Fruit fly (Drosophila melanogaster) whole organism, embryonic: ENCODE data around the gene CG5262.
A peak's percentile ranks its signal among the peaks of the same experiment; 100 is the strongest.

Source experiments
- B-H2 ChIP-seq: fragments of 200-800 bp; sonication (Bioruptor generic); optimal IDR thresholded peaks from 2 replicates; lab custom pipeline; 2018; ENCODE audit warnings: missing biosample characterization, mild to moderate bottlenecking, missing genetic modification characterization
- Bgb ChIP-seq: fragments of 200-800 bp; sonication (Bioruptor generic); IDR thresholded peaks from 2 replicates; pipeline ENCODE4 v1.3.6; 2022; ENCODE audit warnings: missing biosample characterization, missing genetic modification characterization; ENCODE audit not compliant: partially characterized antibody
- CG10431 ChIP-seq: fragments of 200-800 bp; sonication (Bioruptor generic); optimal IDR thresholded peaks from 3 replicates; lab custom pipeline; 2018; ENCODE audit warnings: missing biosample characterization, mild to moderate bottlenecking, missing genetic modification characterization
- CG11398 ChIP-seq: fragments of 200-800 bp; sonication (Bioruptor generic); optimal IDR thresholded peaks from 2 replicates; lab custom pipeline; 2016; ENCODE audit warnings: missing biosample characterization, missing genetic modification characterization
- CG14014 ChIP-seq: fragments of 200-800 bp; sonication (Bioruptor generic); IDR thresholded peaks from 2 replicates; pipeline ENCODE4 v1.3.6; 2022; ENCODE audit warnings: missing biosample characterization, missing genetic modification characterization
- CG14667 ChIP-seq: fragments of 200-800 bp; sonication (Bioruptor generic); IDR thresholded peaks from 2 replicates; pipeline ENCODE4 v1.3.6; 2022; ENCODE audit warnings: missing biosample characterization, missing genetic modification characterization
- CG15011 ChIP-seq: fragments of 200-800 bp; sonication (Bioruptor generic); optimal IDR thresholded peaks from 3 replicates; lab custom pipeline; 2018; ENCODE audit warnings: missing biosample characterization, mild to moderate bottlenecking, missing genetic modification characterization
- CG15073 ChIP-seq: fragments of 200-800 bp; sonication (Bioruptor generic); optimal IDR thresholded peaks from 2 replicates; lab custom pipeline; 2016; ENCODE audit warnings: missing biosample characterization, missing genetic modification characterization
- CG16815 ChIP-seq: fragments of 200-800 bp; sonication (Bioruptor generic); optimal IDR thresholded peaks from 3 replicates; lab custom pipeline; 2017; ENCODE audit warnings: missing biosample characterization, mild to moderate bottlenecking, missing genetic modification characterization
- CG17359 ChIP-seq: fragments of 200-800 bp; sonication (Bioruptor generic); optimal IDR thresholded peaks from 3 replicates; lab custom pipeline; 2018; ENCODE audit warnings: missing biosample characterization, mild to moderate bottlenecking, missing genetic modification characterization, moderate library complexity
- CG17912 ChIP-seq: fragments of 200-800 bp; sonication (Bioruptor generic); optimal IDR thresholded peaks from 2 replicates; lab custom pipeline; 2018; ENCODE audit warnings: missing biosample characterization, mild to moderate bottlenecking, missing genetic modification characterization
- CG6683 ChIP-seq: fragments of 200-800 bp; sonication (Bioruptor generic); optimal IDR thresholded peaks from 2 replicates; lab custom pipeline; 2017; ENCODE audit warnings: missing biosample characterization, mild to moderate bottlenecking, missing genetic modification characterization, missing genetic modification reagents
- CG7556 ChIP-seq: fragments of 200-800 bp; sonication (Bioruptor generic); optimal IDR thresholded peaks from 2 replicates; lab custom pipeline; 2017; ENCODE audit warnings: missing biosample characterization, mild to moderate bottlenecking, missing genetic modification characterization
- CG7963 ChIP-seq: fragments of 200-800 bp; sonication (Bioruptor generic); IDR thresholded peaks from 3 replicates; pipeline ENCODE4 v1.3.6; 2022; ENCODE audit warnings: missing biosample characterization, missing genetic modification characterization; ENCODE audit not compliant: partially characterized antibody
- CG8944 ChIP-seq: fragments of 200-800 bp; sonication (Bioruptor generic); optimal IDR thresholded peaks from 3 replicates; lab custom pipeline; 2016; ENCODE audit warnings: missing biosample characterization, missing genetic modification characterization
- CG9215 ChIP-seq: fragments of 200-800 bp; sonication (Bioruptor generic); IDR thresholded peaks from 2 replicates; pipeline ENCODE4 v1.3.6; 2022; ENCODE audit warnings: missing biosample characterization, missing genetic modification characterization
- D ChIP-seq, 2 experiments: fragments of 200-800 bp in 1 of 2; fragments of >200 bp in 1 of 2; sonication (Bioruptor generic) in 1 of 2; optimal IDR thresholded peaks; 2 replicates in 1 of 2; 3 replicates in 1 of 2; lab custom pipeline; 2017; ENCODE audit warnings: mild to moderate bottlenecking in 1 of 2, missing biosample characterization in 1 of 2, missing genetic modification characterization in 1 of 2, missing genetic modification reagents in 1 of 2
- Doc2 ChIP-seq: fragments of 200-800 bp; sonication (Bioruptor generic); IDR thresholded peaks from 2 replicates; pipeline ENCODE4 v1.3.6; 2022; ENCODE audit warnings: missing biosample characterization, missing genetic modification characterization
- Doc3 ChIP-seq: fragments of 200-800 bp; sonication (Bioruptor generic); IDR thresholded peaks from 3 replicates; pipeline ENCODE4 v1.3.6; 2022; ENCODE audit warnings: missing biosample characterization, missing genetic modification characterization; ENCODE audit not compliant: partially characterized antibody
- Ets65A ChIP-seq: fragments of 200-800 bp; sonication (Bioruptor generic); peaks from one replicate; lab custom pipeline; 2016; ENCODE audit warnings: missing biosample characterization, missing genetic modification characterization
- Hr39 ChIP-seq: fragments of >200 bp; optimal IDR thresholded peaks from 2 replicates; lab custom pipeline; 2017
- Hr78 ChIP-seq, 2 experiments: fragments of 200-800 bp in 1 of 2; fragments of >200 bp in 1 of 2; sonication (Bioruptor generic) in 1 of 2; optimal IDR thresholded peaks; 2 replicates each; lab custom pipeline; 2017 to 2019; ENCODE audit warnings: missing biosample characterization in 2 of 2, missing genetic modification characterization in 2 of 2, mild to moderate bottlenecking in 1 of 2, moderate library complexity in 1 of 2
- Lpt ChIP-seq: fragments of >200 bp; optimal IDR thresholded peaks from 2 replicates; lab custom pipeline; 2018; ENCODE audit warnings: missing biosample characterization, missing genetic modification characterization
- NC2β ChIP-seq: fragments of 200-800 bp; sonication (Bioruptor generic); optimal IDR thresholded peaks from 2 replicates; lab custom pipeline; 2016; ENCODE audit warnings: missing biosample characterization, missing genetic modification characterization
- NK7.1 ChIP-seq: fragments of 200-800 bp; sonication (Bioruptor generic); optimal IDR thresholded peaks from 3 replicates; lab custom pipeline; 2016; ENCODE audit warnings: missing biosample characterization, missing genetic modification characterization
- Nf-YB ChIP-seq: fragments of 200-800 bp; sonication (Bioruptor generic); optimal IDR thresholded peaks from 3 replicates; lab custom pipeline; 2019; ENCODE audit warnings: missing biosample characterization, mild to moderate bottlenecking, missing genetic modification characterization, moderate library complexity
- Pdp1 ChIP-seq, 2 experiments: fragments of 200-800 bp; sonication (Bioruptor generic); optimal IDR thresholded peaks; 3 replicates each; lab custom pipeline; 2016; ENCODE audit warnings: missing biosample characterization in 2 of 2, missing genetic modification characterization in 2 of 2, mild to moderate bottlenecking in 1 of 2, moderate library complexity in 1 of 2
- Rx ChIP-seq: fragments of 200-800 bp; sonication (Bioruptor generic); IDR thresholded peaks from 2 replicates; pipeline ENCODE4 v1.3.6; 2022; ENCODE audit warnings: missing biosample characterization, missing genetic modification characterization
- Sry-δ ChIP-seq: fragments of 200-800 bp; sonication (Bioruptor generic); optimal IDR thresholded peaks from 2 replicates; lab custom pipeline; 2016; ENCODE audit warnings: missing biosample characterization, missing genetic modification characterization
- Stat92E ChIP-seq, 3 experiments: fragments of >200 bp in 2 of 3; fragments of 200-800 bp in 1 of 3; sonication (Bioruptor generic) in 1 of 3; optimal IDR thresholded peaks; 2 replicates each; lab custom pipeline; 2017 to 2019; ENCODE audit warnings: missing biosample characterization in 3 of 3, missing genetic modification characterization in 3 of 3, mild to moderate bottlenecking in 1 of 3, moderate library complexity in 1 of 3
- Tbp ChIP-seq: fragments of >200 bp; optimal IDR thresholded peaks from 2 replicates; lab custom pipeline; 2018; ENCODE audit warnings: missing biosample characterization, missing genetic modification characterization
- ap ChIP-seq: fragments of 200-800 bp; sonication (Bioruptor generic); IDR thresholded peaks from 2 replicates; pipeline ENCODE4 v1.3.6; 2022; ENCODE audit warnings: missing biosample characterization, missing genetic modification characterization
- ara ChIP-seq: fragments of 200-800 bp; sonication (Bioruptor generic); IDR thresholded peaks from 2 replicates; pipeline ENCODE4 v1.3.6; 2022; ENCODE audit warnings: missing biosample characterization, missing genetic modification characterization
- ash1 ChIP-seq: fragments of 200-800 bp; sonication (Bioruptor generic); optimal IDR thresholded peaks from 2 replicates; lab custom pipeline; 2018; ENCODE audit warnings: missing biosample characterization, mild to moderate bottlenecking, missing genetic modification characterization
- chm ChIP-seq: fragments of 200-800 bp; sonication (Bioruptor generic); IDR thresholded peaks from 2 replicates; pipeline ENCODE4 v1.3.6; 2022; ENCODE audit warnings: missing biosample characterization, missing genetic modification characterization
- ci ChIP-seq: fragments of 200-800 bp; sonication (Bioruptor generic); IDR thresholded peaks from 3 replicates; pipeline ENCODE4 v1.3.6; 2022; ENCODE audit warnings: missing biosample characterization, missing genetic modification characterization
- danr ChIP-seq: fragments of 200-800 bp; sonication (Bioruptor generic); IDR thresholded peaks from 2 replicates; pipeline ENCODE4 v1.3.6; 2022; ENCODE audit warnings: missing biosample characterization, missing genetic modification characterization
- exex ChIP-seq: fragments of 200-800 bp; sonication (Bioruptor generic); optimal IDR thresholded peaks from 4 replicates; lab custom pipeline; 2018; ENCODE audit warnings: missing biosample characterization, mild to moderate bottlenecking, missing genetic modification characterization, moderate library complexity
- fd102C ChIP-seq: fragments of 200-800 bp; sonication (Bioruptor generic); optimal IDR thresholded peaks from 2 replicates; lab custom pipeline; 2018; ENCODE audit warnings: missing biosample characterization, mild to moderate bottlenecking, missing genetic modification characterization, moderate library complexity
- jigr1 ChIP-seq: fragments of 200-800 bp; sonication (Bioruptor generic); IDR thresholded peaks from 3 replicates; pipeline ENCODE4 v1.3.6; 2022; ENCODE audit warnings: missing biosample characterization, missing genetic modification characterization
- jing ChIP-seq: fragments of 200-800 bp; sonication (Bioruptor generic); optimal IDR thresholded peaks from 2 replicates; lab custom pipeline; 2018; ENCODE audit warnings: missing biosample characterization, mild to moderate bottlenecking, missing genetic modification characterization
- kni ChIP-seq: fragments of 200-800 bp; sonication (Bioruptor generic); optimal IDR thresholded peaks from 3 replicates; lab custom pipeline; 2017; ENCODE audit warnings: mild to moderate bottlenecking, missing biosample characterization, missing genetic modification reagents, missing genetic modification characterization
- luna ChIP-seq: fragments of 200-800 bp; sonication (Bioruptor generic); optimal IDR thresholded peaks from 2 replicates; lab custom pipeline; 2016; ENCODE audit warnings: missing biosample characterization, missing genetic modification characterization
- nau ChIP-seq: fragments of 200-800 bp; sonication (Bioruptor generic); optimal IDR thresholded peaks from 3 replicates; lab custom pipeline; 2017; ENCODE audit warnings: missing biosample characterization, mild to moderate bottlenecking, missing genetic modification characterization, missing genetic modification reagents
- salm ChIP-seq: fragments of 200-800 bp; sonication (Bioruptor generic); optimal IDR thresholded peaks from 2 replicates; lab custom pipeline; 2018; ENCODE audit warnings: missing biosample characterization, mild to moderate bottlenecking, missing genetic modification characterization
- scrt ChIP-seq: fragments of 200-800 bp; sonication (Bioruptor generic); optimal IDR thresholded peaks from 2 replicates; lab custom pipeline; 2018; ENCODE audit warnings: missing biosample characterization, mild to moderate bottlenecking, missing genetic modification characterization, moderate library complexity
- sd ChIP-seq: fragments of 200-800 bp; sonication (Bioruptor generic); optimal IDR thresholded peaks from 3 replicates; lab custom pipeline; 2018; ENCODE audit warnings: missing biosample characterization, mild to moderate bottlenecking, missing genetic modification characterization, moderate library complexity
- tio ChIP-seq: fragments of 200-800 bp; sonication (Bioruptor generic); optimal IDR thresholded peaks from 2 replicates; lab custom pipeline; 2017; ENCODE audit warnings: missing biosample characterization, missing genetic modification characterization, inconsistent platforms
- wdn ChIP-seq: fragments of 200-800 bp; sonication (Bioruptor generic); IDR thresholded peaks from 2 replicates; pipeline ENCODE4 v1.3.6; 2022; ENCODE audit warnings: missing biosample characterization, missing genetic modification characterization
- zen ChIP-seq: fragments of 200-800 bp; sonication (Bioruptor generic); optimal IDR thresholded peaks from 3 replicates; lab custom pipeline; 2018; ENCODE audit warnings: missing biosample characterization, mild to moderate bottlenecking, missing genetic modification characterization, moderate library complexity

Gene CG5262

DNA sequence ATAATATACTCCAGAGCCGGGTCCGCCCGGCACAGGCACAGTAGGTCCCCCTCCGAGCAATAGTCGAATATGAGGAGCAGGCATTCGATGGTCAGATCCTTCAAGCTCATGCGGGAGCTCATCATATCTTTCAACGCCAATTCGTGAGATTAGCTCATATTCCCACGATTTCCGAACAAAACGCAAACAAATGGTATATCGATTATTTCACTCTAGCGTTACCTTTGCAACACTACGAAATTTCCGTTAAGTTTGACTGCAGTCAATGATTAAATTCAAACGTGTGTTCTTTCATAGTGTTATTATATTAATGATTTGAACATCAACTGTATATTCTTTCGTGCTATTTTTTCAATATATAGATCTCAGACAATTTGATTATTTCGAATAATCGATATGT lies 36.9 kb downstream of the CG5262 start, which contains the start of gene CG33969 (continued):
- TF ChIP-seq danr (GFP tag; lab: Robert Waterston, UW) (no peak), Hr78 (GFP tag; optimal IDR thresholded peaks at IDR 0.05; lab: Kevin White, UChicago) (no peak), sd (tag; lab: Kevin White, UChicago) (no peak), CG8944 (GFP tag; lab: Kevin White, UChicago) (no peak), CG14014 (GFP tag; lab: Robert Waterston, UW) (no peak), Sry-δ (peak; percentile 40), Lpt (GFP tag; lab: Kevin White, UChicago) (no peak), CG6683 (no peak), wdn (GFP tag; lab: Robert Waterston, UW) (no peak), CG10431 (GFP tag; lab: Kevin White, UChicago) (no peak), CG7556 (GFP tag; lab: Kevin White, UChicago) (no peak), kni (GFP tag; lab: Kevin White, UChicago) (no peak), Hr39 (lab: Kevin White, UChicago) (no peak), salm (tag; lab: Kevin White, UChicago) (no peak), CG17359 (tag; lab: Kevin White, UChicago) (no peak)

DNA sequence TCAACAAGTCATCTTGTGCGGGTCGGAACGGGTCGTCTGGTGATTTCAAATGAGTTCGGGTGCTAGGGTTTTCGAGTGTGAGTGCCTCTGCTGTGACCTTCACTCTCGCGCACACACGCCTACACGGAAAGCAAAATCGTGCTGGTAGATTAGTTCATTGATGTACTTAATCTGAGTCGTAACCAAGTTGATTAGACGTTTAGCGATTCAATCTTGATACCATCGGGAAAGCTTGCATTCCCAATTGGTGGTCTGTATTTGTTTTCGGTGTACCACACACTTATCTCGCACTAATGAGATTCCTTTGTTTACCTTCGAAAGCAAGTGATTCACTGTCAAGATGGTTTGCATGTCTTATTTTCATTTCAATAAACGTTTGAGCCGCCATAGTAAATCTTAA lies 41.3 kb downstream of the CG5262 start:
- no peak for TF ChIP-seq jing (GFP tag; lab: Kevin White, UChicago)
- TF ChIP-seq scrt (GFP tag; lab: Kevin White, UChicago) = no peak
- no peak for TF ChIP-seq D (optimal IDR thresholded peaks at IDR 0.05; lab: Kevin White, UChicago)
- no peak for TF ChIP-seq D (GFP tag; optimal IDR thresholded peaks at IDR 0.05; lab: Kevin White, UChicago)
- no peak for TF ChIP-seq Nf-YB (GFP tag; lab: Kevin White, UChicago)
- TF ChIP-seq tio = no peak
- TF ChIP-seq ash1 (GFP tag; lab: Kevin White, UChicago) = no peak
- TF ChIP-seq CG17912 (GFP tag; lab: Kevin White, UChicago) = no peak
- peak; percentile 86 for TF ChIP-seq exex (tag; lab: Kevin White, UChicago)
- TF ChIP-seq Stat92E (GFP tag; optimal IDR thresholded peaks at IDR 0.05; lab: Kevin White, UChicago) = no peak
- no peak for TF ChIP-seq Bgb (GFP tag; lab: Robert Waterston, UW)
- peak; percentile 85 for TF ChIP-seq Ets65A (GFP tag; lab: Kevin White, UChicago)
- no peak; the same call in 1 of the 2 replicates for TF ChIP-seq CG14667 (GFP tag; lab: Robert Waterston, UW)
- TF ChIP-seq CG7963 (GFP tag; lab: Robert Waterston, UW) = no peak
- TF ChIP-seq NC2β (GFP tag; lab: Kevin White, UChicago) = peak; percentile 6
- TF ChIP-seq chm = no peak; the same call in 1 of the 2 replicates
- TF ChIP-seq fd102C = no peak
- peak in 1 of 2 experiments; percentile 56 for TF ChIP-seq Pdp1 (GFP tag; optimal IDR thresholded peaks at IDR 0.05; lab: Kevin White, UChicago)
- TF ChIP-seq Rx (GFP tag; lab: Robert Waterston, UW) = 0 out of 2 replicates have a peak, but pooled peaks have one; percentile 21
- TF ChIP-seq Doc3 (GFP tag; lab: Robert Waterston, UW) = no peak
- no peak for TF ChIP-seq NK7.1 (GFP tag; lab: Kevin White, UChicago)
- TF ChIP-seq CG15011 (GFP tag; lab: Kevin White, UChicago) = no peak
- peak; percentile 27; the same call in 1 of the 3 replicates for TF ChIP-seq ci (GFP tag; lab: Robert Waterston, UW)
- no peak for TF ChIP-seq ara
- no peak for TF ChIP-seq CG11398
- TF ChIP-seq Doc2 (GFP tag; lab: Robert Waterston, UW) = no peak
- TF ChIP-seq ap (GFP tag; lab: Robert Waterston, UW) = no peak
- TF ChIP-seq luna (GFP tag; lab: Kevin White, UChicago) = no peak
- TF ChIP-seq nau (GFP tag; lab: Kevin White, UChicago) = no peak
- TF ChIP-seq CG9215 = no peak
- TF ChIP-seq jigr1 (GFP tag; lab: Robert Waterston, UW) = no peak
- TF ChIP-seq B-H2 (GFP tag; lab: Kevin White, UChicago) = no peak
- no peak for TF ChIP-seq Tbp (GFP tag; lab: Kevin White, UChicago)
- TF ChIP-seq CG15073 (GFP tag; lab: Kevin White, UChicago) = no peak
- no peak for TF ChIP-seq CG10431 (GFP tag; lab: Kevin White, UChicago)
- no peak for TF ChIP-seq CG16815 (GFP tag; lab: Kevin White, UChicago)
- no peak for TF ChIP-seq zen
